Worm (Caenorhabditis elegans) whole organism, L2 larva: Measurements from ENCODE around the gene tim-1.
A peak's percentile ranks its signal among the peaks of the same experiment; 100 is the strongest.

ENCODE experiments used
- C34F6.9 ChIP-seq: fragments of 150-350 bp; optimal IDR thresholded peaks from 2 replicates; lab custom pipeline; 2014; ENCODE audit warnings: missing biosample characterization, missing genetic modification characterization
- R02D3.7 ChIP-seq: fragments of 150-350 bp; optimal IDR thresholded peaks from 2 replicates; lab custom pipeline; 2014; ENCODE audit warnings: missing biosample characterization, missing genetic modification characterization
- Y55F3AM.14 ChIP-seq: fragments of 200-800 bp; sonication (Bioruptor generic); optimal IDR thresholded peaks from 2 replicates; lab custom pipeline; 2018; ENCODE audit warnings: mild to moderate bottlenecking, missing genetic modification characterization, missing compliant biosample characterization
- alr-1 ChIP-seq: fragments of 150-350 bp; optimal IDR thresholded peaks from 2 replicates; lab custom pipeline; 2014; ENCODE audit warnings: missing biosample characterization, missing genetic modification characterization
- aly-2 ChIP-seq: fragments of 150-350 bp; optimal IDR thresholded peaks from 2 replicates; lab custom pipeline; 2014; ENCODE audit warnings: missing biosample characterization, missing genetic modification characterization
- ama-1 ChIP-seq: fragments of 150-350 bp; optimal IDR thresholded peaks from 2 replicates; lab custom pipeline; 2018; ENCODE audit warnings: inconsistent platforms
- blmp-1 ChIP-seq: sonication (generic microtip); optimal IDR thresholded peaks from 2 replicates; lab custom pipeline; 2017; ENCODE audit warnings: missing genetic modification characterization, mild to moderate bottlenecking, missing compliant biosample characterization, antibody characterized with exemption, moderate library complexity; ENCODE audit not compliant: insufficient read depth
- ceh-82 ChIP-seq: fragments of 150-350 bp; optimal IDR thresholded peaks from 2 replicates; lab custom pipeline; 2014; ENCODE audit warnings: missing biosample characterization, missing genetic modification characterization
- dmd-4 ChIP-seq: sonication (generic microtip); optimal IDR thresholded peaks from 2 replicates; lab custom pipeline; 2017; ENCODE audit warnings: missing biosample characterization, missing genetic modification characterization
- egl-27 ChIP-seq: sonication (generic microtip); optimal IDR thresholded peaks from 3 replicates; lab custom pipeline; 2017; ENCODE audit warnings: missing biosample characterization, missing genetic modification reagents, missing genetic modification characterization
- elt-1 ChIP-seq: fragments of 150-350 bp; optimal IDR thresholded peaks from 2 replicates; lab custom pipeline; 2014; ENCODE audit warnings: missing biosample characterization, missing genetic modification characterization
- elt-3 ChIP-seq: sonication (generic microtip); optimal IDR thresholded peaks from 2 replicates; lab custom pipeline; 2017; ENCODE audit warnings: missing biosample characterization, missing genetic modification characterization
- fos-1 ChIP-seq: fragments of 150-350 bp; optimal IDR thresholded peaks from 2 replicates; lab custom pipeline; 2014; ENCODE audit warnings: missing biosample characterization, missing genetic modification characterization
- gmeb-1 ChIP-seq: fragments of 150-350 bp; optimal IDR thresholded peaks from 2 replicates; lab custom pipeline; 2014; ENCODE audit warnings: missing biosample characterization, missing genetic modification characterization
- lin-39 ChIP-seq: fragments of 150-350 bp; optimal IDR thresholded peaks from 2 replicates; lab custom pipeline; 2014; ENCODE audit warnings: missing biosample characterization, missing genetic modification reagents, missing genetic modification characterization
- lsy-2 ChIP-seq, 2 experiments: fragments of 150-350 bp in 1 of 2; sonication (generic microtip) in 1 of 2; optimal IDR thresholded peaks; 2 replicates each; lab custom pipeline; 2014 to 2017; ENCODE audit warnings: missing biosample characterization in 2 of 2, missing genetic modification characterization in 2 of 2
- mab-5 ChIP-seq: fragments of 150-350 bp; optimal IDR thresholded peaks from 2 replicates; lab custom pipeline; 2014; ENCODE audit warnings: missing biosample characterization, missing genetic modification characterization
- mbf-1 ChIP-seq: sonication (generic microtip); optimal IDR thresholded peaks from 2 replicates; lab custom pipeline; 2017; ENCODE audit warnings: missing biosample characterization, missing genetic modification characterization
- nhr-10 ChIP-seq: sonication (generic microtip); optimal IDR thresholded peaks from 2 replicates; lab custom pipeline; 2017; ENCODE audit warnings: missing biosample characterization, missing genetic modification characterization
- nhr-11 ChIP-seq: fragments of 150-350 bp; optimal IDR thresholded peaks from 2 replicates; lab custom pipeline; 2014; ENCODE audit warnings: missing biosample characterization, missing genetic modification characterization
- nhr-12 ChIP-seq: fragments of 150-350 bp; optimal IDR thresholded peaks from 2 replicates; lab custom pipeline; 2014; ENCODE audit warnings: missing biosample characterization, missing genetic modification characterization
- nhr-129 ChIP-seq: fragments of 150-350 bp; optimal IDR thresholded peaks from 2 replicates; lab custom pipeline; 2014; ENCODE audit warnings: missing biosample characterization, missing genetic modification characterization
- nhr-21 ChIP-seq: fragments of 150-350 bp; optimal IDR thresholded peaks from 2 replicates; lab custom pipeline; 2014; ENCODE audit warnings: missing biosample characterization, missing genetic modification characterization
- nhr-23 ChIP-seq: fragments of 150-350 bp; optimal IDR thresholded peaks from 2 replicates; lab custom pipeline; 2014; ENCODE audit warnings: missing biosample characterization, missing genetic modification reagents, missing genetic modification characterization
- nhr-237 ChIP-seq: fragments of 150-350 bp; optimal IDR thresholded peaks from 2 replicates; lab custom pipeline; 2014; ENCODE audit warnings: missing biosample characterization, missing genetic modification characterization
- nhr-25 ChIP-seq: fragments of 150-350 bp; sonication (generic microtip); optimal IDR thresholded peaks from 3 replicates; lab custom pipeline; 2014; ENCODE audit warnings: missing biosample characterization, missing genetic modification characterization
- nhr-77 ChIP-seq: fragments of 150-350 bp; optimal IDR thresholded peaks from 2 replicates; lab custom pipeline; 2014; ENCODE audit warnings: missing biosample characterization, missing genetic modification characterization
- peb-1 ChIP-seq: fragments of 150-350 bp; optimal IDR thresholded peaks from 2 replicates; lab custom pipeline; 2014; ENCODE audit warnings: missing biosample characterization, missing genetic modification characterization
- sma-9 ChIP-seq, 2 experiments: fragments of 150-350 bp in 1 of 2; sonication (generic microtip) in 1 of 2; optimal IDR thresholded peaks; 2 replicates each; lab custom pipeline; 2014 to 2016; ENCODE audit warnings: missing genetic modification characterization in 2 of 2, mild to moderate bottlenecking in 1 of 2, missing biosample characterization in 1 of 2, missing compliant biosample characterization in 1 of 2, missing genetic modification reagents in 1 of 2, moderate library complexity in 1 of 2
- snpc-4 ChIP-seq: fragments of 150-350 bp; optimal IDR thresholded peaks from 2 replicates; lab custom pipeline; 2014; ENCODE audit warnings: missing biosample characterization, missing genetic modification characterization
- unc-39 ChIP-seq: fragments of 150-350 bp; optimal IDR thresholded peaks from 2 replicates; lab custom pipeline; 2014; ENCODE audit warnings: missing biosample characterization, missing genetic modification characterization
- unc-55 ChIP-seq: fragments of 150-350 bp; sonication (generic microtip); optimal IDR thresholded peaks from 3 replicates; lab custom pipeline; 2014; ENCODE audit warnings: missing biosample characterization, missing genetic modification reagents, missing genetic modification characterization
- unc-62 ChIP-seq: fragments of 150-350 bp; optimal IDR thresholded peaks from 2 replicates; lab custom pipeline; 2014; ENCODE audit warnings: missing biosample characterization, missing genetic modification reagents, missing genetic modification characterization
- zag-1 ChIP-seq: fragments of 150-350 bp; optimal IDR thresholded peaks from 2 replicates; lab custom pipeline; 2014; ENCODE audit warnings: missing biosample characterization, missing genetic modification characterization
- ztf-1 ChIP-seq: fragments of 200-800 bp; sonication (Bioruptor generic); conservative IDR thresholded peaks from 2 replicates; pipeline ENCODE4 v1.3.6; 2022; ENCODE audit warnings: missing genetic modification characterization, missing compliant biosample characterization
- ztf-4 ChIP-seq: fragments of 150-350 bp; optimal IDR thresholded peaks from 2 replicates; lab custom pipeline; 2014; ENCODE audit warnings: missing biosample characterization, missing genetic modification characterization

tim-1 gene

ce11 chrIII:12273598-12274090, 23.7 kb upstream of the tim-1 start, which contains the start of the genes Y75B8A.24 and Y75B8A.25 (continued):
- TF ChIP-seq lin-39 (tag; lab: Kevin White, UChicago) (no peak), aly-2 (tag; lab: Kevin White, UChicago) (no peak), mbf-1 (no peak), elt-3 (no peak), fos-1 (tag; lab: Kevin White, UChicago) (no peak), peb-1 (tag; lab: Kevin White, UChicago) (no peak), ceh-82 (tag; lab: Kevin White, UChicago) (no peak), zag-1 (tag; lab: Kevin White, UChicago) (no peak), ztf-4 (peak; percentile 5), R02D3.7 (tag; lab: Kevin White, UChicago) (peak; percentile 57), sma-9 (GFP tag; optimal IDR thresholded peaks at IDR 0.05; lab: Kevin White, UChicago) (no peak), sma-9 (tag; optimal IDR thresholded peaks at IDR 0.05; lab: Kevin White, UChicago) (no peak), nhr-25 (tag; lab: Kevin White, UChicago) (peak; percentile 77), nhr-23 (tag; lab: Kevin White, UChicago) (no peak), unc-62 (GFP tag; lab: Kevin White, UChicago) (no peak), nhr-129 (tag; lab: Kevin White, UChicago) (peak; percentile 4), nhr-11 (no peak), blmp-1 (no peak), mab-5 (tag; lab: Kevin White, UChicago) (peak; percentile 49), snpc-4 (tag; lab: Kevin White, UChicago) (peak; percentile 60), nhr-12 (no peak)

- TF ChIP-seq zag-1 (tag; lab: Kevin White, UChicago) (no peak), alr-1 (tag; lab: Kevin White, UChicago) (no peak), blmp-1 (no peak)
These were observed 20.4 kb upstream of the tim-1 start for ce11 chrIII:12270391-12270790.

- no peak for TF ChIP-seq ama-1 (lab: Kevin White, UChicago)
- no peak for TF ChIP-seq nhr-25 (tag; lab: Kevin White, UChicago)
- no peak for TF ChIP-seq dmd-4 (tag; lab: Kevin White, UChicago)
- TF ChIP-seq nhr-237 (tag; lab: Kevin White, UChicago) = no peak
- no peak for TF ChIP-seq Y55F3AM.14 (GFP tag; lab: Kevin White, UChicago)
- TF ChIP-seq unc-39 = no peak
- TF ChIP-seq nhr-10 = no peak
- TF ChIP-seq nhr-77 (tag; lab: Kevin White, UChicago) = no peak
- TF ChIP-seq unc-62 (GFP tag; lab: Kevin White, UChicago) = no peak
- TF ChIP-seq R02D3.7 (tag; lab: Kevin White, UChicago) = no peak
- TF ChIP-seq zag-1 (tag; lab: Kevin White, UChicago) = no peak
- TF ChIP-seq nhr-21 (tag; lab: Kevin White, UChicago) = no peak
These were observed 19.8 kb upstream of the tim-1 start for ce11 chrIII:12269807-12270206.

- no peak for TF ChIP-seq ama-1 (lab: Kevin White, UChicago)
- TF ChIP-seq mab-5 (tag; lab: Kevin White, UChicago) = no peak
These were observed 10.4 kb upstream of the tim-1 start for ce11 chrIII:12260413-12260812.

- TF ChIP-seq sma-9 (GFP tag; optimal IDR thresholded peaks at IDR 0.05; lab: Kevin White, UChicago) (no peak), sma-9 (tag; optimal IDR thresholded peaks at IDR 0.05; lab: Kevin White, UChicago) (no peak), elt-1 (tag; lab: Kevin White, UChicago) (no peak), snpc-4 (tag; lab: Kevin White, UChicago) (no peak), gmeb-1 (tag; lab: Kevin White, UChicago) (no peak), lsy-2 (tag; optimal IDR thresholded peaks at IDR 0.05; lab: Kevin White, UChicago) (no peak), fos-1 (tag; lab: Kevin White, UChicago) (no peak), dmd-4 (tag; lab: Kevin White, UChicago) (no peak), unc-62 (GFP tag; lab: Kevin White, UChicago) (no peak), ztf-1 (GFP tag; lab: Robert Waterston, UW) (no peak), zag-1 (tag; lab: Kevin White, UChicago) (no peak), C34F6.9 (no peak), egl-27 (tag; lab: Kevin White, UChicago) (no peak), unc-55 (GFP tag; lab: Kevin White, UChicago) (no peak), nhr-237 (tag; lab: Kevin White, UChicago) (no peak)
- TF ChIP-seq, all 48 proteins: peak for 0
These were observed 9.8 kb upstream of the tim-1 start for ce11 chrIII:12259793-12260192.
